Fruit fly (Drosophila melanogaster): Measurements from ENCODE around the gene CG14089.
A peak's percentile ranks its signal among the peaks of the same experiment; 100 is the strongest.

CG14089 gene

dm6 chr3L:19294613-19295299, 14.2 kb upstream of the CG14089 start (continued):
- TF ChIP-seq lov (optimal IDR thresholded peaks at IDR 0.05) (no peak), lov (GFP tag; IDR thresholded peaks at IDR 0.05) (0 out of 3 replicates have a peak, but pooled peaks have one; percentile 39), Jarid2 (GFP tag; optimal IDR thresholded peaks at IDR 0.05) (peak; percentile 69), CHES-1-like (GFP tag; optimal IDR thresholded peaks at IDR 0.05) (no peak), crol (GFP tag; IDR thresholded peaks at IDR 0.05) (peak; percentile 94), ttk (GFP tag; IDR thresholded peaks at IDR 0.05) (no peak), ewg (GFP tag; optimal IDR thresholded peaks at IDR 0.05) (no peak), NFAT (GFP tag; IDR thresholded peaks at IDR 0.05) (no peak), CG17186 (GFP tag; optimal IDR thresholded peaks at IDR 0.05) (peak; percentile 56), CG34224 (GFP tag; IDR thresholded peaks at IDR 0.05; ENCODE audit: partially characterized antibody) (peak; percentile 44; the same call in 1 of the 3 replicates), chinmo (GFP tag; IDR thresholded peaks at IDR 0.05; ENCODE audit: partially characterized antibody) (peak; percentile 92), zf30C (GFP tag; optimal IDR thresholded peaks at IDR 0.05) (peak; percentile 20), CG11695 (GFP tag; IDR thresholded peaks at IDR 0.05) (0 out of 3 replicates have a peak, but pooled peaks have one; percentile 8), HmgD (GFP tag; optimal IDR thresholded peaks at IDR 0.05) (peak; percentile 48), Bdp1 (GFP tag; optimal IDR thresholded peaks at IDR 0.05) (peak; percentile 36), BtbVII (GFP tag; optimal IDR thresholded peaks at IDR 0.05) (no peak), otp (GFP tag; IDR thresholded peaks at IDR 0.05) (no peak), CG8765 (GFP tag; IDR thresholded peaks at IDR 0.05) (0 out of 2 replicates have a peak, but pooled peaks have one; percentile 3), CG13287 (GFP tag; IDR thresholded peaks at IDR 0.05; ENCODE audit: partially characterized antibody) (peak; percentile 40; the same call in 1 of the 2 replicates), BEAF-32 (GFP tag; optimal IDR thresholded peaks at IDR 0.05) (peak; percentile 4), insv (GFP tag; optimal IDR thresholded peaks at IDR 0.05) (peak; percentile 51 to 93), HLH54F (GFP tag; optimal IDR thresholded peaks at IDR 0.05) (no peak), CG2875 (GFP tag; optimal IDR thresholded peaks at IDR 0.05) (peak; percentile 1), sima (GFP tag; optimal IDR thresholded peaks at IDR 0.05) (no peak), da (GFP tag; optimal IDR thresholded peaks at IDR 0.05) (no peak), CG34422 (GFP tag; IDR thresholded peaks at IDR 0.05) (0 out of 3 replicates have a peak, but pooled peaks have one; percentile 34), sens-2 (GFP tag; IDR thresholded peaks at IDR 0.05) (peak; percentile 43; the same call in 1 of the 2 replicates), CG4617 (GFP tag; optimal IDR thresholded peaks at IDR 0.05; ENCODE audit: borderline replicate concordance) (peak; percentile 20), dysf (GFP tag; IDR thresholded peaks at IDR 0.05) (no peak), Blimp-1 (GFP tag; optimal IDR thresholded peaks at IDR 0.05) (peak; percentile 3), MESR4 (GFP tag; optimal IDR thresholded peaks at IDR 0.05) (peak; percentile 68), Sry-δ (GFP tag; optimal IDR thresholded peaks at IDR 0.05) (peak; percentile 88), dm (GFP tag; optimal IDR thresholded peaks at IDR 0.05) (no peak), Myb (GFP tag; optimal IDR thresholded peaks at IDR 0.05) (peak; percentile 38), CG15514 (GFP tag; optimal IDR thresholded peaks at IDR 0.05) (peak; percentile 33), ATbp (GFP tag; optimal IDR thresholded peaks at IDR 0.05) (no peak), Dll (GFP tag; IDR thresholded peaks at IDR 0.05; ENCODE audit: partially characterized antibody) (0 out of 4 replicates have a peak, but pooled peaks have one; percentile 34), rib (GFP tag; IDR thresholded peaks at IDR 0.05) (peak; percentile 18; the same call in 1 of the 2 replicates), Trl (optimal IDR thresholded peaks at IDR 0.05) (peak; percentile 77), Trl (GFP tag; optimal IDR thresholded peaks at IDR 0.05) (no peak), Sox102F (GFP tag; optimal IDR thresholded peaks at IDR 0.05) (no peak), CG16863 (GFP tag; optimal IDR thresholded peaks at IDR 0.05) (no peak), yki (optimal IDR thresholded peaks at IDR 0.05) (peak; percentile 10), pzg (GFP tag; optimal IDR thresholded peaks at IDR 0.05) (peak; percentile 65), stwl (tag; optimal IDR thresholded peaks at IDR 0.05) (peak; percentile 12), crp (GFP tag; optimal IDR thresholded peaks at IDR 0.05) (peak; percentile 75 to 96), CG2116 (GFP tag; optimal IDR thresholded peaks at IDR 0.05) (peak; percentile 57), CG3163 (GFP tag; optimal IDR thresholded peaks at IDR 0.05) (peak; percentile 8), CG14014 (GFP tag; IDR thresholded peaks at IDR 0.05) (no peak)
